Fruit fly (Drosophila melanogaster): ENCODE results near the gene CG1113.

Gene CG1113

DNA sequence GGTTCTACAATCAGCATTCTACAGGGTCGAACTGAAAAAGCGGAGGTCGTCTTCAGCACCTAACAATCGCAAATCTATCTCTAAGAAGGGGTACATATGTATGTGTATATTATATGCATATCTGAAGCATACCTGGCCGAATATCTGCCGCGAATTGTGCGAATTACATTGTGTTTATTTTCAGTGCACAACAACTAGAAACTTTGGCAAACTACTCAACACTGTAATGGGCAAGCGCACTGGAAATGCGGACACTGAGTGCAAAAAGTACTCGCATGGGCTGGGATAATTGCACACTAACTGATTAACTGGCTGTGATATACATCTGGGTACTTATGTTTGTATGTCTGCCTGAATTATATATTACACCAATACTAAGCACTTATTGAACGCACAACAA lies 17.9 kb downstream of the CG1113 start:
- TF ChIP-seq CG2875 (GFP tag; optimal IDR thresholded peaks at IDR 0.05) (no peak), Meics (GFP tag; optimal IDR thresholded peaks at IDR 0.05) (peak; percentile 16), sens (GFP tag) (peak; percentile 61), disco-r (GFP tag; optimal IDR thresholded peaks at IDR 0.05) (no peak), Camta (GFP tag; optimal IDR thresholded peaks at IDR 0.05) (no peak), CG7556 (GFP tag; optimal IDR thresholded peaks at IDR 0.05) (peak; percentile 7), CG8388 (GFP tag; optimal IDR thresholded peaks at IDR 0.05) (peak; percentile 99), dysf (GFP tag; IDR thresholded peaks at IDR 0.05) (0 out of 3 replicates have a peak, but pooled peaks have one; percentile 49), onecut (GFP tag; IDR thresholded peaks at IDR 0.05) (no peak), CG11696 (GFP tag; IDR thresholded peaks at IDR 0.05) (peak; percentile 44; the same call in 1 of the 2 replicates), Side (GFP tag; optimal IDR thresholded peaks at IDR 0.05) (peak; percentile 17), inv (GFP tag; IDR thresholded peaks at IDR 0.05; ENCODE audit: partially characterized antibody) (no peak), CG30403 (GFP tag; optimal IDR thresholded peaks at IDR 0.05) (peak; percentile 27), dpn (GFP tag; optimal IDR thresholded peaks at IDR 0.05) (peak; percentile 17 to 30), CG17568 (GFP tag; optimal IDR thresholded peaks at IDR 0.05) (no peak), Oaz (GFP tag; IDR thresholded peaks at IDR 0.05) (no peak), CG33213 (GFP tag; optimal IDR thresholded peaks at IDR 0.05) (peak; percentile 11), ken (GFP tag; IDR thresholded peaks at IDR 0.05) (peak; percentile 14; the same call in 1 of the 3 replicates), CG6272 (GFP tag; IDR thresholded peaks at IDR 0.05) (no peak), gce (GFP tag; IDR thresholded peaks at IDR 0.05) (no peak), HLH3B (GFP tag; IDR thresholded peaks at IDR 0.05) (0 out of 2 replicates have a peak, but pooled peaks have one; percentile 5), CG6791 (GFP tag; IDR thresholded peaks at IDR 0.05; ENCODE audit: partially characterized antibody) (0 out of 3 replicates have a peak, but pooled peaks have one; percentile 20), tx (GFP tag; optimal IDR thresholded peaks at IDR 0.05) (no peak), sob (GFP tag; IDR thresholded peaks at IDR 0.05) (0 out of 2 replicates have a peak, but pooled peaks have one; percentile 19), CG2120 (GFP tag; optimal IDR thresholded peaks at IDR 0.05) (peak; percentile 10), CG9727 (GFP tag; optimal IDR thresholded peaks at IDR 0.05) (no peak), chinmo (GFP tag; IDR thresholded peaks at IDR 0.05; ENCODE audit: partially characterized antibody) (0 out of 4 replicates have a peak, but pooled peaks have one; percentile 65), mam (GFP tag; optimal IDR thresholded peaks at IDR 0.05) (peak; percentile 13), CG1233 (GFP tag; optimal IDR thresholded peaks at IDR 0.05) (no peak), her (GFP tag; optimal IDR thresholded peaks at IDR 0.05) (peak; percentile 20), toy (GFP tag; IDR thresholded peaks at IDR 0.05) (no peak), Sox100B (GFP tag; optimal IDR thresholded peaks at IDR 0.05) (peak; percentile 12), nerfin-2 (GFP tag; IDR thresholded peaks at IDR 0.05; ENCODE audit: partially characterized antibody) (no peak), row (GFP tag; IDR thresholded peaks at IDR 0.05) (peak; percentile 47; the same call in 2 of the 3 replicates), stc (GFP tag; IDR thresholded peaks at IDR 0.05) (0 out of 2 replicates have a peak, but pooled peaks have one; percentile 19), fd3F (GFP tag; optimal IDR thresholded peaks at IDR 0.05) (no peak), Atf6 (GFP tag; IDR thresholded peaks at IDR 0.05) (peak; percentile 49; the same call in 1 of the 2 replicates), D (optimal IDR thresholded peaks at IDR 0.05) (no peak), D (GFP tag; optimal IDR thresholded peaks at IDR 0.05) (no peak), sqz (GFP tag; optimal IDR thresholded peaks at IDR 0.05) (no peak), HmgZ (tag; optimal IDR thresholded peaks at IDR 0.05) (peak; percentile 24), ewg (GFP tag; optimal IDR thresholded peaks at IDR 0.05) (peak; percentile 89), stwl (tag; optimal IDR thresholded peaks at IDR 0.05) (peak; percentile 43), Xbp1 (GFP tag; optimal IDR thresholded peaks at IDR 0.05) (peak; percentile 12), CG8290 (GFP tag; optimal IDR thresholded peaks at IDR 0.05) (no peak), CG8290 (tag; optimal IDR thresholded peaks at IDR 0.05) (peak; percentile 24 to 50), tin (GFP tag; optimal IDR thresholded peaks at IDR 0.05) (peak; percentile 13), CG13296 (GFP tag; optimal IDR thresholded peaks at IDR 0.05) (peak; percentile 6), HHEX (GFP tag; optimal IDR thresholded peaks at IDR 0.05) (peak; percentile 25), nom (GFP tag; optimal IDR thresholded peaks at IDR 0.05) (peak; percentile 29), CG16863 (GFP tag; optimal IDR thresholded peaks at IDR 0.05) (peak; percentile 2)

Measured in whole organism, embryonic.